Worm (Caenorhabditis elegans) whole organism, young adult: Measurements from ENCODE around the gene rpa-1.

Experiments used
- B0261.1 ChIP-seq: sonication (generic microtip); optimal IDR thresholded peaks from 2 replicates; lab custom pipeline; 2016; ENCODE audit warnings: mild to moderate bottlenecking, missing genetic modification characterization, moderate library complexity, missing compliant biosample characterization
- D2030.7 ChIP-seq: fragments of 200-800 bp; sonication (Bioruptor generic); IDR thresholded peaks from 2 replicates; pipeline ENCODE4 v1.3.6; 2022; ENCODE audit warnings: missing genetic modification reagents, missing genetic modification characterization, missing compliant biosample characterization
- F10E7.11 ChIP-seq: sonication (generic microtip); optimal IDR thresholded peaks from 2 replicates; lab custom pipeline; 2017; ENCODE audit warnings: mild to moderate bottlenecking, missing genetic modification characterization, moderate library complexity, missing compliant biosample characterization
- F33H1.4 ChIP-seq: fragments of 200-800 bp; sonication (Bioruptor generic); IDR thresholded peaks from 2 replicates; pipeline ENCODE4 v1.3.6; 2022; ENCODE audit warnings: missing genetic modification reagents, missing genetic modification characterization, missing compliant biosample characterization
- F39B2.1 ChIP-seq: fragments of 200-800 bp; sonication (Bioruptor generic); IDR thresholded peaks from 2 replicates; pipeline ENCODE4 v1.3.6; 2022; ENCODE audit warnings: missing genetic modification reagents, missing genetic modification characterization, missing compliant biosample characterization
- F55B11.4 ChIP-seq: sonication (generic microtip); optimal IDR thresholded peaks from 2 replicates; lab custom pipeline; 2016; ENCODE audit warnings: missing compliant biosample characterization, missing genetic modification characterization, borderline replicate concordance; ENCODE audit not compliant: insufficient read depth
- F57C9.4 ChIP-seq: sonication (generic microtip); optimal IDR thresholded peaks from 2 replicates; lab custom pipeline; 2017; ENCODE audit warnings: mild to moderate bottlenecking, missing genetic modification characterization, missing compliant biosample characterization
- akir-1 ChIP-seq: fragments of 200-800 bp; sonication (Bioruptor generic); optimal IDR thresholded peaks from 2 replicates; lab custom pipeline; 2018; ENCODE audit warnings: mild to moderate bottlenecking, missing genetic modification characterization, moderate library complexity, missing compliant biosample characterization
- aptf-2 ChIP-seq: fragments of 200-800 bp; sonication (Bioruptor generic); conservative IDR thresholded peaks from 2 replicates; pipeline ENCODE4 v1.3.6; 2022; ENCODE audit warnings: missing genetic modification reagents, missing genetic modification characterization, missing compliant biosample characterization
- atf-7 ChIP-seq: sonication (generic microtip); optimal IDR thresholded peaks from 2 replicates; lab custom pipeline; 2017; ENCODE audit warnings: mild to moderate bottlenecking, missing genetic modification characterization, missing compliant biosample characterization
- athp-1 ChIP-seq: sonication (generic microtip); optimal IDR thresholded peaks from 2 replicates; lab custom pipeline; 2017; ENCODE audit warnings: mild to moderate bottlenecking, missing genetic modification characterization, missing compliant biosample characterization
- attf-3 ChIP-seq: fragments of 200-800 bp; sonication (Bioruptor generic); conservative IDR thresholded peaks from 2 replicates; pipeline ENCODE4 v1.3.6; 2022; ENCODE audit warnings: missing genetic modification reagents, missing genetic modification characterization, missing compliant biosample characterization
- ccch-3 ChIP-seq: fragments of 200-800 bp; sonication (Bioruptor generic); optimal IDR thresholded peaks from 2 replicates; lab custom pipeline; 2018; ENCODE audit warnings: mild to moderate bottlenecking, missing genetic modification characterization, missing compliant biosample characterization
- ceh-100 ChIP-seq: fragments of 200-800 bp; sonication (Bioruptor generic); IDR thresholded peaks from 2 replicates; pipeline ENCODE4 v1.3.6; 2022; ENCODE audit warnings: missing genetic modification reagents, missing genetic modification characterization, missing compliant biosample characterization
- ceh-27 ChIP-seq: fragments of 200-800 bp; sonication (Bioruptor generic); optimal IDR thresholded peaks from 2 replicates; lab custom pipeline; 2018; ENCODE audit warnings: mild to moderate bottlenecking, missing genetic modification characterization, moderate library complexity, missing compliant biosample characterization
- ceh-40 ChIP-seq: fragments of 200-800 bp; sonication (Bioruptor generic); IDR thresholded peaks from 2 replicates; pipeline ENCODE4 v1.3.6; 2022; ENCODE audit warnings: missing genetic modification characterization, missing compliant biosample characterization
- ceh-91 ChIP-seq: fragments of 200-800 bp; sonication (Bioruptor generic); IDR thresholded peaks from 2 replicates; pipeline ENCODE4 v1.3.6; 2022; ENCODE audit warnings: missing genetic modification reagents, missing genetic modification characterization, missing compliant biosample characterization
- chd-7 ChIP-seq: sonication (generic microtip); optimal IDR thresholded peaks from 2 replicates; lab custom pipeline; 2016; ENCODE audit warnings: mild to moderate bottlenecking, missing genetic modification characterization, moderate library complexity, missing compliant biosample characterization
- dpff-1 ChIP-seq: sonication (generic microtip); optimal IDR thresholded peaks from 2 replicates; lab custom pipeline; 2017; ENCODE audit warnings: mild to moderate bottlenecking, missing genetic modification characterization, missing compliant biosample characterization
- efl-1 ChIP-seq: fragments of 150-350 bp; optimal IDR thresholded peaks from 2 replicates; lab custom pipeline; 2014; ENCODE audit warnings: missing biosample characterization, missing genetic modification reagents, missing genetic modification characterization
- ekl-4 ChIP-seq: fragments of 200-800 bp; sonication (Bioruptor generic); IDR thresholded peaks from 2 replicates; pipeline ENCODE4 v1.3.6; 2022; ENCODE audit warnings: missing genetic modification reagents, missing genetic modification characterization, missing compliant biosample characterization
- fkh-3 ChIP-seq: sonication (generic microtip); optimal IDR thresholded peaks from 2 replicates; lab custom pipeline; 2016; ENCODE audit warnings: mild to moderate bottlenecking, missing genetic modification characterization, missing compliant biosample characterization
- him-1 ChIP-seq: sonication (generic microtip); optimal IDR thresholded peaks from 2 replicates; lab custom pipeline; 2016; ENCODE audit warnings: missing genotype, missing genetic modification reagents, missing genetic modification characterization, missing compliant biosample characterization
- lin-40 ChIP-seq: sonication (generic microtip); optimal IDR thresholded peaks from 2 replicates; lab custom pipeline; 2016; ENCODE audit warnings: missing genetic modification characterization, mild to moderate bottlenecking, missing compliant biosample characterization, missing genotype, missing genetic modification reagents
- lsl-1 ChIP-seq: fragments of 200-800 bp; sonication (Bioruptor generic); optimal IDR thresholded peaks from 2 replicates; lab custom pipeline; 2018; ENCODE audit warnings: mild to moderate bottlenecking, missing genetic modification characterization, moderate library complexity, missing compliant biosample characterization
- lsy-27 ChIP-seq: sonication (generic microtip); optimal IDR thresholded peaks from 2 replicates; lab custom pipeline; 2017; ENCODE audit warnings: missing genetic modification characterization, mild to moderate bottlenecking, missing compliant biosample characterization, antibody characterized with exemption, missing genotype, borderline replicate concordance; ENCODE audit not compliant: insufficient read depth
- madf-6 ChIP-seq: fragments of 200-800 bp; sonication (Bioruptor generic); IDR thresholded peaks from 2 replicates; pipeline ENCODE4 v1.3.6; 2022; ENCODE audit warnings: missing genetic modification reagents, missing genetic modification characterization, missing compliant biosample characterization
- madf-8 ChIP-seq: fragments of 200-800 bp; sonication (Bioruptor generic); conservative IDR thresholded peaks from 2 replicates; pipeline ENCODE4 v1.3.6; 2022; ENCODE audit warnings: missing genetic modification reagents, missing genetic modification characterization, missing compliant biosample characterization
- mcd-1 ChIP-seq: fragments of 200-800 bp; sonication (Bioruptor generic); IDR thresholded peaks from 2 replicates; pipeline ENCODE4 v1.3.6; 2022; ENCODE audit warnings: missing genetic modification reagents, missing genetic modification characterization, missing compliant biosample characterization
- mes-4 ChIP-seq: sonication (generic microtip); optimal IDR thresholded peaks from 2 replicates; lab custom pipeline; 2016; ENCODE audit warnings: missing genotype, missing genetic modification characterization, missing compliant biosample characterization
- nhr-179 ChIP-seq: sonication (generic microtip); optimal IDR thresholded peaks from 2 replicates; lab custom pipeline; 2016; ENCODE audit warnings: mild to moderate bottlenecking, missing genetic modification characterization, missing compliant biosample characterization
- nhr-80 ChIP-seq: sonication (generic microtip); optimal IDR thresholded peaks from 2 replicates; lab custom pipeline; 2016; ENCODE audit warnings: missing genetic modification characterization, missing compliant biosample characterization
- rec-8 ChIP-seq, 2 experiments: sonication (generic microtip); optimal IDR thresholded peaks; 2 replicates each; lab custom pipeline; 2016; ENCODE audit warnings: mild to moderate bottlenecking in 2 of 2, missing genetic modification characterization in 2 of 2, missing genetic modification reagents in 2 of 2, missing genotype in 2 of 2, missing biosample characterization in 1 of 2, missing compliant biosample characterization in 1 of 2, moderate library complexity in 1 of 2
- repo-1 ChIP-seq: sonication (generic microtip); optimal IDR thresholded peaks from 2 replicates; lab custom pipeline; 2017; ENCODE audit warnings: mild to moderate bottlenecking, missing genetic modification characterization, missing compliant biosample characterization
- sptf-2 ChIP-seq: fragments of 200-800 bp; sonication (Bioruptor generic); optimal IDR thresholded peaks from 2 replicates; lab custom pipeline; 2018; ENCODE audit warnings: mild to moderate bottlenecking, missing genetic modification characterization, missing compliant biosample characterization
- unc-62 ChIP-seq: fragments of 150-350 bp; optimal IDR thresholded peaks from 2 replicates; lab custom pipeline; 2014; ENCODE audit warnings: missing biosample characterization, missing genetic modification reagents, missing genetic modification characterization
- xnd-1 ChIP-seq: sonication (generic microtip); optimal IDR thresholded peaks from 2 replicates; lab custom pipeline; 2016; ENCODE audit warnings: missing genotype, missing genetic modification reagents, missing genetic modification characterization, missing compliant biosample characterization
- ztf-22 ChIP-seq: fragments of 200-800 bp; sonication (Bioruptor generic); optimal IDR thresholded peaks from 2 replicates; lab custom pipeline; 2018; ENCODE audit warnings: mild to moderate bottlenecking, missing genetic modification characterization, moderate library complexity, missing compliant biosample characterization
- ztf-28 ChIP-seq: fragments of 200-800 bp; sonication (Bioruptor generic); IDR thresholded peaks from 2 replicates; pipeline ENCODE4 v1.3.6; 2022; ENCODE audit warnings: missing genetic modification reagents, missing genetic modification characterization, missing compliant biosample characterization

Gene rpa-1

DNA sequence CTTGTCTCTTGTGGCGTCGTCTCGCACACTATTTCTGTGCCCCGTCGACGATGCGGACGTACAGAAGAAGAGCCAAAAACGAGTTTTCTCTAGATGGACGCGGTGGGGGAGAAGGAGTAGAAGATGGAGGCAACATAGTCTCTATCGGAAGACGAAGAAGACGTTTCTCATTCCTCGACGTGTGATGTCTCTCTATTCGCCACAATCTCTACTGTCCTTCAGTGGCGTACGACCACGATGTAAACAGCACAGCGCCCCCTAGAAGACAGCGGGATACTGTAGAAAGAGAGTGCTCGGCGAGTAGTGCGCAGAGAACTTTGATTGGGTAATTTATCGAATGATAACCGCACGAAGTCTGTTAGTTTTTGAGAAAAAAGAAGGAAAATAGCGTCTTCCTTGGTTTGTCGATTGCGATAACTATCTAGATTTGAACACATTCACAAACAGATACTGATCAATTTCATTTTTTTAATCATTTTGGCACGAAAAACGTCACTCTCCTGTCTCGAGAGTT is 15.2 kb downstream of the rpa-1 start:
- TF ChIP-seq chd-7 (tag; lab: Kevin White, UChicago) (no peak), ztf-28 (GFP tag; lab: Robert Waterston, UW) (no peak), fkh-3 (tag; lab: Kevin White, UChicago) (no peak), ceh-40 (no peak), attf-3 (GFP tag; lab: Robert Waterston, UW) (no peak), F55B11.4 (tag; lab: Kevin White, UChicago) (no peak), ceh-100 (GFP tag; lab: Robert Waterston, UW) (no peak), nhr-80 (tag; lab: Kevin White, UChicago) (no peak), madf-8 (GFP tag; lab: Robert Waterston, UW) (no peak), ccch-3 (GFP tag; lab: Kevin White, UChicago) (no peak), akir-1 (GFP tag; lab: Kevin White, UChicago) (no peak), nhr-179 (tag; lab: Kevin White, UChicago) (no peak), lsy-27 (tag; lab: Kevin White, UChicago) (no peak), F57C9.4 (tag; lab: Kevin White, UChicago) (no peak), unc-62 (GFP tag; lab: Kevin White, UChicago) (no peak), atf-7 (no peak)

DNA sequence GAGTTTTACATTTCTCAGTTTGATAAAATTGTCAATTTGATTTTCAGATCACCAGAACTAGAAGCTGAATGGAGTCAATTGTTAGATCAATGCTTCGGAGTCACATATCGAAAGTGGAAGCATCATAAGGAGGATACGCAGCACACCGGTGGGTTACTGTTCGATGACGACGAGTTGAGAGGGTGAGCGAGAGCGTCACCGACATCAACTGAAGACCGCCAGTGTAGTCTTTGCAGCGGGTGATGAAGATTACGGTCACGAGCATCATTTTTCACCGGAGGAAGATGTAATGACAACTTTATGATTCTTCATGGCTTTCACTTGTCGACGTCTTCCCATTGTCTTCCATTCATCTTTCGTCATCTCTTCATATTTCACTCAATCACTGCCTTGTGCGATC is 17.5 kb downstream of the rpa-1 start, which contains the start of gene lin-26:
TSS of gene lin-26 (plus strand) at position 301 of the 400 bp plus-strand sequence.
- TF ChIP-seq aptf-2 (GFP tag; lab: Robert Waterston, UW), result 0 out of 2 replicates have a peak, but pooled peaks have one; percentile 9
- no peak for TF ChIP-seq F10E7.11 (tag; lab: Kevin White, UChicago)
- TF ChIP-seq, all 124 proteins: peak for 1

DNA sequence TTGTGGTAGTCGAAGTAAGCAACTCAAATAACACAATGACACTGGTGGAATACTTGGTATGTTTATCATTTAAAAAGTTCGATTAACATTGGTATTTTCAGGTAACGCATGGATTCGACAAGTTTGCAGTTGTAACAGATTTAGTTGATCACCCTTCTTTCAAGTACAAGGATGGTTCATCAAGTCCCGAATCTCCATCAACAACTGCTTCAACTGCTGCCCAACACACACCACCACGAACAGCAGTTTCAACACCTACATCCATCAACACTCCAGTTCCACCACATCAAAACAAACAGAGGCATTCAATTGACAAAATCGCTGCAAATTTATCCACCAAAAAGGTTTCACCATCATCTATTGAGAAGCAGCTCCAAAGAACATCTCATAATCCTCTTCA is 18.1 kb downstream of the rpa-1 start:
- TF ChIP-seq D2030.7 (GFP tag; lab: Robert Waterston, UW) (0 out of 2 replicates have a peak, but pooled peaks have one; percentile 18), ztf-22 (GFP tag; lab: Kevin White, UChicago) (no peak)

DNA sequence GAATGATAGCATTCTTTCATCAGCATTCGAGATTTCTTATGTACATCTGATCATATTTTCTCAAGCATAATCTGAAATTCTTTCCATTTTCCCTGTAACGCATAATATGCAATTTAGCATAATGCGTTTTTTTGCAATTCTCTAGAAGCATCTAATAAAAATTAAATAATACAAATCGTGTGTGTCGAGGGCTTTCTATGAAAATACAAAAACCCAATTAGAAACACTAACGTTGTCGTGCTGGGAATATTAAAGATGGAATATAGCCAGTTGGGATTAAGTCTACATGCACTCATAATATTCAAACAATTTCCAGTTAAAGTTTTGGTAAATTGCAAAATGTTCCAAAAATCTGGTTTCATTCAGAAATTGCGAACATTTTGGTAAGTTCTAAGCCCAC is 20.2 kb downstream of the rpa-1 start, which contains the start of gene F18A1.1:
TSS of gene F18A1.1 (plus strand) at position 301 of the 400 bp plus-strand sequence.
- TF ChIP-seq rec-8 (tag; optimal IDR thresholded peaks at IDR 0.05; lab: Kevin White, UChicago), result no peak

DNA sequence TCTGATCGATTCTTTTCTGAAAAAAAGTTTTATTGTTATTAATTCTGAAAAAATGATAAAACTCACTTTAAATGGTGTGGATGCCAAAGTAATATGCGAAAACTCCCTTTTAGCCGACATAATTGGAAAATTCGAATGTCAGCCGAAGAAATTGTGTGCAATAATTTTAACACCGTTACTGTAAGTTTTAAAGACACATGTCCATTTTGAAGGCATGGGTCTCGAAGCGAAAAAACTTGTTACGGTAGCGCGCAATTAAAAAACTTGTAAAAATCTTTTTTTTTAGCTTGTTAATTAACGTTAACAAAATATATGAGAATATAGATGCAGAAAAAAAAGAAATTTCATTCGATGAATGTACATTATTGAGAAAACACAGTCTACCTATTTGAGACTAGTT is 26.0 kb downstream of the rpa-1 start, which contains the start of gene pid-1:
TSS of gene pid-1 (minus strand) at position 173 of the 400 bp plus-strand sequence.
- TF ChIP-seq ekl-4 (GFP tag; lab: Robert Waterston, UW) (no peak), mes-4 (tag; lab: Kevin White, UChicago) (no peak), sptf-2 (GFP tag; lab: Kevin White, UChicago) (no peak), madf-6 (GFP tag; lab: Robert Waterston, UW) (peak; percentile 68; the same call in 1 of the 2 replicates), madf-8 (GFP tag; lab: Robert Waterston, UW) (peak; percentile 51), efl-1 (peak; percentile 6), ceh-91 (GFP tag; lab: Robert Waterston, UW) (0 out of 2 replicates have a peak, but pooled peaks have one; percentile 10), mcd-1 (GFP tag; lab: Robert Waterston, UW) (no peak), lsl-1 (GFP tag; lab: Kevin White, UChicago) (peak; percentile 90), B0261.1 (tag; lab: Kevin White, UChicago) (no peak), him-1 (tag; lab: Kevin White, UChicago) (peak; percentile 61), athp-1 (no peak), ceh-27 (no peak), D2030.7 (GFP tag; lab: Robert Waterston, UW) (no peak), xnd-1 (tag; lab: Kevin White, UChicago) (peak; percentile 76), dpff-1 (tag; lab: Kevin White, UChicago) (no peak), F33H1.4 (GFP tag; lab: Robert Waterston, UW) (peak; percentile 84), F39B2.1 (GFP tag; lab: Robert Waterston, UW) (no peak), F57C9.4 (tag; lab: Kevin White, UChicago) (no peak), repo-1 (no peak), lin-40 (tag; lab: Kevin White, UChicago) (no peak), akir-1 (GFP tag; lab: Kevin White, UChicago) (no peak)
- TF ChIP-seq, all 124 proteins: peak for 8
